Worm (Caenorhabditis elegans) whole organism, late embryonic: ENCODE measurements around the gene T22B2.5.

ENCODE experiments used
- F13H6.1 ChIP-seq: sonication (generic microtip); optimal IDR thresholded peaks from 2 replicates; lab custom pipeline; 2016; ENCODE audit warnings: missing genetic modification characterization, missing compliant biosample characterization
- K09A11.1 ChIP-seq: sonication (generic microtip); optimal IDR thresholded peaks from 2 replicates; lab custom pipeline; 2017; ENCODE audit warnings: antibody characterized with exemption, mild to moderate bottlenecking, missing genetic modification characterization, missing compliant biosample characterization; ENCODE audit not compliant: insufficient read depth
- Y22D7AL.16 ChIP-seq: sonication (generic microtip); optimal IDR thresholded peaks from 2 replicates; lab custom pipeline; 2016; ENCODE audit warnings: missing genetic modification characterization, missing compliant biosample characterization
- ama-1 ChIP-seq: fragments of 150-350 bp; optimal IDR thresholded peaks from 2 replicates; lab custom pipeline; 2014
- ceh-14 ChIP-seq: sonication (generic microtip); optimal IDR thresholded peaks from 2 replicates; lab custom pipeline; 2016; ENCODE audit warnings: missing genotype, missing genetic modification characterization, missing compliant biosample characterization
- ceh-19 ChIP-seq: fragments of 200-800 bp; sonication (Bioruptor generic); optimal IDR thresholded peaks from 2 replicates; lab custom pipeline; 2018; ENCODE audit warnings: mild to moderate bottlenecking, missing genetic modification characterization, missing compliant biosample characterization
- ceh-22 ChIP-seq: sonication (generic microtip); optimal IDR thresholded peaks from 2 replicates; lab custom pipeline; 2017; ENCODE audit warnings: missing biosample characterization, missing genetic modification characterization
- ceh-24 ChIP-seq: sonication (generic microtip); optimal IDR thresholded peaks from 2 replicates; lab custom pipeline; 2016; ENCODE audit warnings: mild to moderate bottlenecking, missing genetic modification characterization, missing compliant biosample characterization
- ceh-34 ChIP-seq: sonication (generic microtip); optimal IDR thresholded peaks from 2 replicates; lab custom pipeline; 2016; ENCODE audit warnings: mild to moderate bottlenecking, missing genetic modification characterization, missing compliant biosample characterization
- ceh-45 ChIP-seq: fragments of 200-800 bp; sonication (Bioruptor generic); IDR thresholded peaks from 2 replicates; pipeline ENCODE4 v1.3.6; 2022; ENCODE audit warnings: missing genetic modification reagents, missing genetic modification characterization, missing compliant biosample characterization
- dmd-4 ChIP-seq: sonication (generic microtip); optimal IDR thresholded peaks from 2 replicates; lab custom pipeline; 2016; ENCODE audit warnings: borderline replicate concordance, missing genetic modification characterization, missing compliant biosample characterization
- dve-1 ChIP-seq: sonication (generic microtip); optimal IDR thresholded peaks from 2 replicates; lab custom pipeline; 2017; ENCODE audit warnings: antibody characterized with exemption, mild to moderate bottlenecking, missing genetic modification characterization, missing compliant biosample characterization
- eyg-1 ChIP-seq: sonication (generic microtip); optimal IDR thresholded peaks from 2 replicates; lab custom pipeline; 2016; ENCODE audit warnings: missing genotype, missing genetic modification characterization, missing compliant biosample characterization
- fkh-6 ChIP-seq: sonication (generic microtip); optimal IDR thresholded peaks from 2 replicates; lab custom pipeline; 2016; ENCODE audit warnings: missing genetic modification characterization, missing compliant biosample characterization
- hlh-30 ChIP-seq: sonication (generic microtip); optimal IDR thresholded peaks from 2 replicates; lab custom pipeline; 2017; ENCODE audit warnings: antibody characterized with exemption, missing genetic modification characterization, missing compliant biosample characterization; ENCODE audit not compliant: insufficient read depth
- hlh-6 ChIP-seq: sonication (generic microtip); optimal IDR thresholded peaks from 2 replicates; lab custom pipeline; 2016; ENCODE audit warnings: missing genotype, missing genetic modification characterization, missing compliant biosample characterization
- lin-11 ChIP-seq: fragments of 200-800 bp; sonication (Bioruptor generic); optimal IDR thresholded peaks from 2 replicates; lab custom pipeline; 2018; ENCODE audit warnings: mild to moderate bottlenecking, missing genetic modification characterization, missing compliant biosample characterization
- nfya-1 ChIP-seq: sonication (generic microtip); optimal IDR thresholded peaks from 2 replicates; lab custom pipeline; 2017; ENCODE audit warnings: missing genetic modification characterization, mild to moderate bottlenecking, missing compliant biosample characterization, antibody characterized with exemption, moderate library complexity
- npax-4 ChIP-seq: sonication (generic microtip); optimal IDR thresholded peaks from 2 replicates; lab custom pipeline; 2016; ENCODE audit warnings: missing genetic modification characterization, missing compliant biosample characterization
- pag-3 ChIP-seq: sonication (generic microtip); optimal IDR thresholded peaks from 2 replicates; lab custom pipeline; 2016; ENCODE audit warnings: missing compliant biosample characterization, missing genetic modification characterization, borderline replicate concordance
- pat-9 ChIP-seq: fragments of 200-800 bp; sonication (Bioruptor generic); optimal IDR thresholded peaks from 2 replicates; lab custom pipeline; 2018; ENCODE audit warnings: mild to moderate bottlenecking, missing genetic modification characterization, moderate library complexity, missing compliant biosample characterization
- pros-1 ChIP-seq: fragments of 150-350 bp; optimal IDR thresholded peaks from 2 replicates; lab custom pipeline; 2014; ENCODE audit warnings: missing biosample characterization, missing genetic modification reagents, missing genetic modification characterization
- ref-2 ChIP-seq: sonication (generic microtip); optimal IDR thresholded peaks from 2 replicates; lab custom pipeline; 2016; ENCODE audit warnings: missing genetic modification characterization, missing compliant biosample characterization
- sox-4 ChIP-seq: sonication (generic microtip); optimal IDR thresholded peaks from 2 replicates; lab custom pipeline; 2017; ENCODE audit warnings: mild to moderate bottlenecking, missing genetic modification characterization, inconsistent platforms, missing compliant biosample characterization
- unc-55 ChIP-seq: sonication (generic microtip); optimal IDR thresholded peaks from 2 replicates; lab custom pipeline; 2017; ENCODE audit warnings: missing biosample characterization, missing genetic modification reagents, missing genetic modification characterization

Gene T22B2.5

ce11 chrX:3861294-3861693 lies 49.9 kb downstream of the T22B2.5 start:
- TF ChIP-seq Y22D7AL.16 (tag; lab: Kevin White, UChicago) (no peak), fkh-6 (tag; lab: Kevin White, UChicago) (no peak)

- TF ChIP-seq hlh-6 (no peak), ceh-22 (tag; lab: Kevin White, UChicago) (no peak), ref-2 (tag; lab: Kevin White, UChicago) (no peak), ama-1 (lab: Kevin White, UChicago) (no peak), nfya-1 (tag; lab: Kevin White, UChicago) (no peak), ceh-45 (GFP tag; lab: Robert Waterston, UW) (no peak), ceh-34 (tag; lab: Kevin White, UChicago) (no peak), ceh-19 (no peak), dmd-4 (tag; lab: Kevin White, UChicago) (no peak), lin-11 (tag; lab: Kevin White, UChicago) (no peak), sox-4 (tag; lab: Kevin White, UChicago) (no peak), ceh-24 (tag; lab: Kevin White, UChicago) (no peak), npax-4 (no peak), dve-1 (tag; lab: Kevin White, UChicago) (no peak), eyg-1 (no peak), F13H6.1 (tag; lab: Kevin White, UChicago) (no peak), pat-9 (tag; lab: Kevin White, UChicago) (no peak)
These were observed 51.7 kb downstream of the T22B2.5 start for ce11 chrX:3859449-3859848.

- no peak for TF ChIP-seq eyg-1
- no peak for TF ChIP-seq hlh-30 (tag; lab: Kevin White, UChicago)
- no peak for TF ChIP-seq K09A11.1 (tag; lab: Kevin White, UChicago)
- TF ChIP-seq Y22D7AL.16 (tag; lab: Kevin White, UChicago): no peak
- no peak for TF ChIP-seq pag-3 (tag; lab: Kevin White, UChicago)
- TF ChIP-seq ceh-14 (tag; lab: Kevin White, UChicago): no peak
- no peak for TF ChIP-seq unc-55 (GFP tag; lab: Kevin White, UChicago)
- no peak for TF ChIP-seq pros-1 (tag; lab: Kevin White, UChicago)
- TF ChIP-seq F13H6.1 (tag; lab: Kevin White, UChicago): no peak
These were observed 52.8 kb downstream of the T22B2.5 start for ce11 chrX:3858355-3858754.
